Worm (Caenorhabditis elegans) whole organism, L3 larva: ENCODE data around the gene pcn-1.

Experiments
- aly-2 ChIP-seq: fragments of 150-350 bp; optimal IDR thresholded peaks from 2 replicates; lab custom pipeline; 2014; ENCODE audit warnings: missing biosample characterization, missing genetic modification characterization
- ama-1 ChIP-seq: fragments of 150-350 bp; optimal IDR thresholded peaks from 2 replicates; lab custom pipeline; 2018
- ceh-82 ChIP-seq: fragments of 150-350 bp; optimal IDR thresholded peaks from 2 replicates; lab custom pipeline; 2014; ENCODE audit warnings: missing biosample characterization, missing genetic modification characterization
- fos-1 ChIP-seq: fragments of 150-350 bp; optimal IDR thresholded peaks from 2 replicates; lab custom pipeline; 2014; ENCODE audit warnings: missing biosample characterization, missing genetic modification characterization
- lin-15B ChIP-seq: fragments of 150-350 bp; optimal IDR thresholded peaks from 2 replicates; lab custom pipeline; 2014; ENCODE audit warnings: missing biosample characterization, missing genetic modification characterization
- lin-39 ChIP-seq: fragments of 150-350 bp; optimal IDR thresholded peaks from 2 replicates; lab custom pipeline; 2018; ENCODE audit warnings: missing biosample characterization, missing genetic modification reagents, missing genetic modification characterization
- nhr-12 ChIP-seq: fragments of 150-350 bp; optimal IDR thresholded peaks from 2 replicates; lab custom pipeline; 2014; ENCODE audit warnings: missing biosample characterization, missing genetic modification characterization
- nhr-23 ChIP-seq: fragments of 150-350 bp; optimal IDR thresholded peaks from 2 replicates; lab custom pipeline; 2014; ENCODE audit warnings: missing biosample characterization, missing genetic modification reagents, missing genetic modification characterization
- nhr-28 ChIP-seq: fragments of 150-350 bp; optimal IDR thresholded peaks from 2 replicates; lab custom pipeline; 2014; ENCODE audit warnings: missing biosample characterization, missing genetic modification characterization
- nhr-76 ChIP-seq: fragments of 150-350 bp; sonication (generic microtip); optimal IDR thresholded peaks from 5 replicates; lab custom pipeline; 2014; ENCODE audit warnings: missing biosample characterization, missing genetic modification characterization
- nhr-77 ChIP-seq: fragments of 150-350 bp; optimal IDR thresholded peaks from 2 replicates; lab custom pipeline; 2014; ENCODE audit warnings: missing biosample characterization, missing genetic modification characterization
- pqm-1 ChIP-seq: fragments of 150-350 bp; optimal IDR thresholded peaks from 2 replicates; lab custom pipeline; 2017; ENCODE audit warnings: missing biosample characterization, missing genetic modification characterization, inconsistent platforms
- skn-1 ChIP-seq: fragments of 150-350 bp; optimal IDR thresholded peaks from 2 replicates; lab custom pipeline; 2014; ENCODE audit warnings: missing biosample characterization, missing genetic modification characterization
- zag-1 ChIP-seq: fragments of 150-350 bp; optimal IDR thresholded peaks from 2 replicates; lab custom pipeline; 2014; ENCODE audit warnings: missing biosample characterization, missing genetic modification characterization

- TF ChIP-seq lin-15B (tag; lab: Kevin White, UChicago) (no peak), nhr-12 (tag; lab: Kevin White, UChicago) (no peak), nhr-23 (tag; lab: Kevin White, UChicago) (no peak), aly-2 (tag; lab: Kevin White, UChicago) (no peak), skn-1 (tag; lab: Kevin White, UChicago) (no peak), nhr-76 (tag; lab: Kevin White, UChicago) (no peak), ceh-82 (tag; lab: Kevin White, UChicago) (no peak), nhr-28 (tag; lab: Kevin White, UChicago) (no peak), zag-1 (tag; lab: Kevin White, UChicago) (no peak), nhr-77 (tag; lab: Kevin White, UChicago) (no peak), lin-39 (tag; lab: Kevin White, UChicago) (no peak), fos-1 (tag; lab: Kevin White, UChicago) (no peak), pqm-1 (no peak), ama-1 (lab: Kevin White, UChicago) (no peak)
Observed at ce11 chrIV:4033490-4033889, 15.8 kb downstream of the pcn-1 start.
